Worm (Caenorhabditis elegans) whole organism, mixed stage, embryonic: ENCODE data around the gene cfp-1.

Source experiments
- M03D4.4 ChIP-seq: sonication (generic microtip); optimal IDR thresholded peaks from 2 replicates; lab custom pipeline; 2017; ENCODE audit warnings: mild to moderate bottlenecking, missing genetic modification characterization, missing compliant biosample characterization
- bed-3 ChIP-seq: fragments of 200-800 bp; sonication (Bioruptor generic); optimal IDR thresholded peaks from 3 replicates; lab custom pipeline; 2018; ENCODE audit warnings: mild to moderate bottlenecking, missing genetic modification characterization, moderate library complexity, missing compliant biosample characterization
- blmp-1 ChIP-seq: fragments of 150-350 bp; optimal IDR thresholded peaks from 2 replicates; lab custom pipeline; 2014; ENCODE audit warnings: missing biosample characterization, missing genetic modification characterization
- ceh-39 ChIP-seq: fragments of 150-350 bp; optimal IDR thresholded peaks from 2 replicates; lab custom pipeline; 2014; ENCODE audit warnings: missing biosample characterization, missing genetic modification characterization
- ceh-43 ChIP-seq: fragments of 200-800 bp; sonication (Bioruptor generic); optimal IDR thresholded peaks from 2 replicates; lab custom pipeline; 2018; ENCODE audit warnings: mild to moderate bottlenecking, missing genetic modification characterization, moderate library complexity, missing compliant biosample characterization
- ceh-83 ChIP-seq: fragments of 200-800 bp; sonication (Bioruptor generic); optimal IDR thresholded peaks from 2 replicates; lab custom pipeline; 2018; ENCODE audit warnings: mild to moderate bottlenecking, missing genetic modification characterization, missing compliant biosample characterization
- ces-1 ChIP-seq: fragments of 150-350 bp; optimal IDR thresholded peaks from 2 replicates; lab custom pipeline; 2014; ENCODE audit warnings: missing biosample characterization, missing genetic modification reagents, missing genetic modification characterization
- cnd-1 ChIP-seq: fragments of 200-800 bp; sonication (Bioruptor generic); optimal IDR thresholded peaks from 2 replicates; lab custom pipeline; 2018; ENCODE audit warnings: mild to moderate bottlenecking, missing genetic modification characterization, missing compliant biosample characterization
- elt-1 ChIP-seq: sonication (generic microtip); optimal IDR thresholded peaks from 2 replicates; lab custom pipeline; 2017; ENCODE audit warnings: missing genetic modification characterization, mild to moderate bottlenecking, missing compliant biosample characterization, antibody characterized with exemption, moderate library complexity, borderline replicate concordance; ENCODE audit not compliant: insufficient read depth
- elt-3 ChIP-seq: fragments of 150-350 bp; optimal IDR thresholded peaks from 2 replicates; lab custom pipeline; 2014; ENCODE audit warnings: missing biosample characterization, missing genetic modification characterization
- flh-1 ChIP-seq: fragments of 200-800 bp; sonication (Bioruptor generic); optimal IDR thresholded peaks from 2 replicates; lab custom pipeline; 2018; ENCODE audit warnings: mild to moderate bottlenecking, missing genetic modification characterization, moderate library complexity, missing compliant biosample characterization
- ham-2 ChIP-seq: fragments of 200-800 bp; sonication (Bioruptor generic); optimal IDR thresholded peaks from 2 replicates; lab custom pipeline; 2018; ENCODE audit warnings: mild to moderate bottlenecking, missing genetic modification characterization, missing compliant biosample characterization
- hlh-1 ChIP-seq: fragments of 150-350 bp; optimal IDR thresholded peaks from 2 replicates; lab custom pipeline; 2014; ENCODE audit warnings: missing biosample characterization, missing genetic modification reagents, missing genetic modification characterization
- lin-13 ChIP-seq: fragments of 150-350 bp; optimal IDR thresholded peaks from 2 replicates; lab custom pipeline; 2014; ENCODE audit warnings: missing biosample characterization, missing genetic modification characterization
- lin-32 ChIP-seq: fragments of 200-800 bp; sonication (Bioruptor generic); optimal IDR thresholded peaks from 2 replicates; lab custom pipeline; 2018; ENCODE audit warnings: mild to moderate bottlenecking, missing genetic modification characterization, missing compliant biosample characterization
- lsy-2 ChIP-seq: fragments of 150-350 bp; optimal IDR thresholded peaks from 2 replicates; lab custom pipeline; 2014; ENCODE audit warnings: missing biosample characterization, missing genetic modification characterization
- mab-5 ChIP-seq: fragments of 150-350 bp; optimal IDR thresholded peaks from 2 replicates; lab custom pipeline; 2014; ENCODE audit warnings: missing biosample characterization, missing genetic modification characterization
- mep-1 ChIP-seq: fragments of 150-350 bp; optimal IDR thresholded peaks from 2 replicates; lab custom pipeline; 2017; ENCODE audit warnings: missing biosample characterization, missing genetic modification reagents, missing genetic modification characterization, inconsistent platforms
- mls-2 ChIP-seq: sonication (generic microtip); optimal IDR thresholded peaks from 2 replicates; lab custom pipeline; 2016; ENCODE audit warnings: mild to moderate bottlenecking, missing genetic modification characterization, moderate library complexity, missing compliant biosample characterization
- nhr-12 ChIP-seq: fragments of 150-350 bp; optimal IDR thresholded peaks from 2 replicates; lab custom pipeline; 2014; ENCODE audit warnings: missing biosample characterization, missing genetic modification characterization
- nhr-2 ChIP-seq: fragments of 150-350 bp; optimal IDR thresholded peaks from 2 replicates; lab custom pipeline; 2014; ENCODE audit warnings: missing biosample characterization, missing genetic modification characterization
- nhr-237 ChIP-seq: fragments of 150-350 bp; optimal IDR thresholded peaks from 2 replicates; lab custom pipeline; 2014; ENCODE audit warnings: missing biosample characterization, missing genetic modification characterization
- nhr-28 ChIP-seq: fragments of 150-350 bp; optimal IDR thresholded peaks from 2 replicates; lab custom pipeline; 2014; ENCODE audit warnings: missing biosample characterization, missing genetic modification characterization
- nhr-76 ChIP-seq: sonication (generic microtip); optimal IDR thresholded peaks from 2 replicates; lab custom pipeline; 2017; ENCODE audit warnings: missing biosample characterization, missing genetic modification characterization
- sem-2 ChIP-seq: fragments of 200-800 bp; sonication (Bioruptor generic); optimal IDR thresholded peaks from 2 replicates; lab custom pipeline; 2018; ENCODE audit warnings: mild to moderate bottlenecking, missing genetic modification characterization, missing compliant biosample characterization
- snpc-4 ChIP-seq: fragments of 150-350 bp; optimal IDR thresholded peaks from 2 replicates; lab custom pipeline; 2014; ENCODE audit warnings: missing biosample characterization, missing genetic modification characterization
- unc-120 ChIP-seq: sonication (generic microtip); optimal IDR thresholded peaks from 2 replicates; lab custom pipeline; 2017; ENCODE audit warnings: missing genetic modification characterization, missing compliant biosample characterization; ENCODE audit not compliant: poor library complexity, severe bottlenecking
- unc-39 ChIP-seq: fragments of 150-350 bp; optimal IDR thresholded peaks from 2 replicates; lab custom pipeline; 2014; ENCODE audit warnings: missing biosample characterization, missing genetic modification characterization
- unc-62 ChIP-seq: fragments of 150-350 bp; optimal IDR thresholded peaks from 2 replicates; lab custom pipeline; 2014; ENCODE audit warnings: missing biosample characterization, missing genetic modification reagents, missing genetic modification characterization
- ztf-11 ChIP-seq: fragments of 150-350 bp; optimal IDR thresholded peaks from 2 replicates; lab custom pipeline; 2014; ENCODE audit warnings: missing biosample characterization, missing genetic modification characterization

cfp-1 gene

ce11 chrIV:14083505-14083904, 6.3 kb downstream of the cfp-1 start, which contains the start of gene F52B11.2:
Gene F52B11.2, plus strand, starts transcription at chrIV:14083568.
- TF ChIP-seq nhr-12 (tag; lab: Kevin White, UChicago) (no peak), blmp-1 (tag; lab: Kevin White, UChicago) (no peak), elt-3 (tag; lab: Kevin White, UChicago) (no peak), nhr-237 (tag; lab: Kevin White, UChicago) (no peak)

ce11 chrIV:14086395-14086794, 9.2 kb downstream of the cfp-1 start:
- TF ChIP-seq ceh-83 (GFP tag; lab: Kevin White, UChicago), result no peak
- no peak for TF ChIP-seq mab-5
- TF ChIP-seq elt-1 (tag; lab: Kevin White, UChicago), result peak; percentile 77

- no peak for TF ChIP-seq lin-32 (GFP tag; lab: Kevin White, UChicago)
- TF ChIP-seq sem-2, result no peak
- peak; percentile 59 for TF ChIP-seq elt-1 (tag; lab: Kevin White, UChicago)
- TF ChIP-seq ces-1 (GFP tag; lab: Kevin White, UChicago), result no peak
- TF ChIP-seq nhr-2 (tag; lab: Kevin White, UChicago), result peak; percentile 62
- TF ChIP-seq blmp-1 (tag; lab: Kevin White, UChicago), result peak; percentile 90
- peak; percentile 35 for TF ChIP-seq unc-62 (GFP tag; lab: Kevin White, UChicago)
- TF ChIP-seq, all 35 proteins: peak for 4
Measured at ce11 chrIV:14089749-14090148, 12.5 kb downstream of the cfp-1 start.

ce11 chrIV:14091242-14091641, 14.0 kb downstream of the cfp-1 start, which contains the start of gene noah-2:
Gene noah-2, plus strand, starts transcription at chrIV:14091254.
- TF ChIP-seq unc-39 (tag; lab: Kevin White, UChicago) (no peak), hlh-1 (tag; lab: Kevin White, UChicago) (no peak), mls-2 (tag; lab: Kevin White, UChicago) (no peak), ceh-39 (no peak), ceh-83 (GFP tag; lab: Kevin White, UChicago) (no peak), cnd-1 (tag; lab: Kevin White, UChicago) (no peak), nhr-2 (tag; lab: Kevin White, UChicago) (no peak), bed-3 (no peak), ztf-11 (tag; lab: Kevin White, UChicago) (no peak), unc-120 (tag; lab: Kevin White, UChicago) (no peak), elt-1 (tag; lab: Kevin White, UChicago) (no peak), elt-3 (tag; lab: Kevin White, UChicago) (no peak), blmp-1 (tag; lab: Kevin White, UChicago) (no peak), ham-2 (GFP tag; lab: Kevin White, UChicago) (no peak), nhr-28 (tag; lab: Kevin White, UChicago) (no peak), flh-1 (GFP tag; lab: Kevin White, UChicago) (no peak), M03D4.4 (tag; lab: Kevin White, UChicago) (no peak), nhr-76 (tag; lab: Kevin White, UChicago) (no peak)

- TF ChIP-seq ceh-43 (GFP tag; lab: Kevin White, UChicago), result no peak
- TF ChIP-seq snpc-4 (tag; lab: Kevin White, UChicago), result no peak
- no peak for TF ChIP-seq ces-1 (GFP tag; lab: Kevin White, UChicago)
- no peak for TF ChIP-seq mep-1 (tag; lab: Kevin White, UChicago)
- no peak for TF ChIP-seq lsy-2 (tag; lab: Kevin White, UChicago)
- TF ChIP-seq bed-3, result no peak
- no peak for TF ChIP-seq lin-13 (tag; lab: Kevin White, UChicago)
- no peak for TF ChIP-seq unc-62 (GFP tag; lab: Kevin White, UChicago)
Measured at ce11 chrIV:14098540-14099098, 21.4 kb downstream of the cfp-1 start.
